Worm (Caenorhabditis elegans): ENCODE results near the gene nhr-9.

Gene nhr-9

ce11 chrIII:7080689-7081088 lies 14.6 kb upstream of the nhr-9 start, which contains the start of gene ZK418.7:
ZK418.7 (minus strand) TSS chrIII:7080789.
- TF ChIP-seq lin-26 (GFP tag; IDR thresholded peaks at IDR 0.05) (no peak), tlf-1 (GFP tag; optimal IDR thresholded peaks at IDR 0.05) (no peak), let-526 (GFP tag; IDR thresholded peaks at IDR 0.05) (no peak), Y95B8A.8 (GFP tag; IDR thresholded peaks at IDR 0.05) (no peak), F57C9.4 (tag; optimal IDR thresholded peaks at IDR 0.05) (no peak), dpff-1 (tag; optimal IDR thresholded peaks at IDR 0.05) (no peak), K12H6.12 (tag; optimal IDR thresholded peaks at IDR 0.05) (no peak), ztf-3 (GFP tag; optimal IDR thresholded peaks at IDR 0.05) (no peak), F39B2.1 (GFP tag; IDR thresholded peaks at IDR 0.05) (no peak), attf-6 (GFP tag; IDR thresholded peaks at IDR 0.05) (no peak), athp-1 (tag; optimal IDR thresholded peaks at IDR 0.05) (no peak), ama-1 (optimal IDR thresholded peaks at IDR 0.05) (no peak), ama-1 (GFP tag; optimal IDR thresholded peaks at IDR 0.05) (no peak), ceh-40 (GFP tag; IDR thresholded peaks at IDR 0.05) (no peak), fkh-3 (tag; optimal IDR thresholded peaks at IDR 0.05) (no peak), lag-1 (GFP tag; IDR thresholded peaks at IDR 0.05) (no peak), ets-4 (GFP tag; optimal IDR thresholded peaks at IDR 0.05) (no peak)

ce11 chrIII:7081488-7081887 lies 13.8 kb upstream of the nhr-9 start:
- TF ChIP-seq C17E4.6 (GFP tag; IDR thresholded peaks at IDR 0.05) (no peak), Y67H2A.10 (GFP tag; conservative IDR thresholded peaks at IDR 0.05) (no peak), unc-62 (GFP tag; optimal IDR thresholded peaks at IDR 0.05) (peak; percentile 1), F52B5.7 (tag; optimal IDR thresholded peaks at IDR 0.05) (no peak), nhr-80 (tag; optimal IDR thresholded peaks at IDR 0.05) (peak; percentile 41), ceh-91 (GFP tag; IDR thresholded peaks at IDR 0.05) (no peak)

- TF ChIP-seq ztf-6 (GFP tag; IDR thresholded peaks at IDR 0.05) (no peak), bed-1 (GFP tag; IDR thresholded peaks at IDR 0.05) (no peak), zfh-2 (GFP tag; conservative IDR thresholded peaks at IDR 0.05) (no peak), die-1 (tag; optimal IDR thresholded peaks at IDR 0.05) (no peak), hsf-1 (GFP tag; IDR thresholded peaks at IDR 0.05) (no peak), bed-2 (GFP tag; IDR thresholded peaks at IDR 0.05) (no peak), rcor-1 (GFP tag; IDR thresholded peaks at IDR 0.05) (no peak), F57C9.4 (tag; optimal IDR thresholded peaks at IDR 0.05) (no peak), aptf-2 (GFP tag; conservative IDR thresholded peaks at IDR 0.05) (no peak), lir-1 (GFP tag; conservative IDR thresholded peaks at IDR 0.05) (no peak), F55B11.4 (tag; optimal IDR thresholded peaks at IDR 0.05; ENCODE audit: borderline replicate concordance, insufficient read depth) (no peak), rec-8 (tag; optimal IDR thresholded peaks at IDR 0.05) (no peak), aptf-3 (GFP tag; IDR thresholded peaks at IDR 0.05) (no peak), ceh-27 (GFP tag; optimal IDR thresholded peaks at IDR 0.05) (no peak), C06A6.2 (GFP tag; conservative IDR thresholded peaks at IDR 0.05) (no peak), F23B12.7 (tag; optimal IDR thresholded peaks at IDR 0.05; ENCODE audit: insufficient read depth) (no peak), F52B5.7 (tag; optimal IDR thresholded peaks at IDR 0.05) (no peak), Y53F4B.3 (GFP tag; IDR thresholded peaks at IDR 0.05) (no peak)
Observed at ce11 chrIII:7083106-7083505, 12.2 kb upstream of the nhr-9 start.
